Fruit fly (Drosophila melanogaster): Measurements from ENCODE around the gene CG11837.

Gene CG11837

DNA sequence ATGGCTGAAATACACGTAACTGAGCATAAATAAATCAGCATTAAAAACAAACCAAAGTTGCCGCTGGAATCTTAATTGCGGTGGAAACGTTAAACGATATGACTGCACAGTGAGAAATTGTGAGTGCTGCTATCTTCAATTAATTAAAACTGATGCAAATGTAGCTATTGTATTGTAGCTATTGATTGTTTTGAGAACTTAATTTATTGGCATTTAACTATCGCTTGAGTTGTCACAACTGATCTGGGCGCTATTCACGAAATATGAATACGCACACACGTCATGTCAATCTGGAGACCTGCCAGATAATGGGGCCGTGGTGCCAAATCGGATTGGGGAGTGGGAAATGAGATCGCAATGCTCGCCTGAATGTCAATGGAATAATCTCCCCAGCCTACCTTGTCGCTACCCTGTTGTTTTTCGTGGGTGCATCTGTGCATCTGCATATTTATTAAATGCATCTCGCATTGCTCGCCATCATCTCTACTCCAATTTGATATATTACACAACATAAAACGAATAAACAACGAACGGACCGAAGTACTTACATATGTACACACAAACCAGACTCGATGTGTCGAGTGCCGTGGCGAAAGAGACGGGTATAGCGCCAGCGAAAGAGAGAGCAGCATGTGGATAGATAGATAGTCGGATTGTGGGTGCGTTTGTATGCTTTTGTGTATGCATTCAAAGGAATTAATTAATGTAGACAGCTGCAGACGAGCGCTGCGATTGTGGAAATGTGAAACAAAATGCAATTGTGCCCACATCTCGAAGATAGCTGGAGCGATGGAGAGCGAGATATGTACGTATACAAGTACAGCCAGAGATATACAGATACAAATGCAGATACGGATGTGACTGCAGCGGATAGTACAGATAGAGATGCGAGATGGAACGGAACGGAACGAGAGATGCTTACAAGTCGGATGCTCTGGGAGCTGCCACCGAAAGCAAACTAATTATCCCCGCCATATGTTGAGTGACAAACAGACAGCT is 34.5 kb downstream of the CG11837 start (continued):
- TF ChIP-seq chm (GFP tag; IDR thresholded peaks at IDR 0.05) (no peak), CG11247 (GFP tag; IDR thresholded peaks at IDR 0.05) (no peak), jumu (GFP tag; optimal IDR thresholded peaks at IDR 0.05) (no peak), eyg (GFP tag; optimal IDR thresholded peaks at IDR 0.05) (no peak), CG7357 (GFP tag; IDR thresholded peaks at IDR 0.05) (no peak), Asciz (GFP tag; optimal IDR thresholded peaks at IDR 0.05) (peak; percentile 56), CoRest (tag; optimal IDR thresholded peaks at IDR 0.05) (no peak), jigr1 (GFP tag; IDR thresholded peaks at IDR 0.05) (no peak), CG10366 (GFP tag; IDR thresholded peaks at IDR 0.05) (no peak), caup (GFP tag; optimal IDR thresholded peaks at IDR 0.05; ENCODE audit: severe bottlenecking) (no peak), CG17186 (GFP tag; optimal IDR thresholded peaks at IDR 0.05) (no peak), CG12659 (GFP tag; optimal IDR thresholded peaks at IDR 0.05) (no peak), Elba2 (GFP tag; optimal IDR thresholded peaks at IDR 0.05) (no peak), Sry-δ (GFP tag; optimal IDR thresholded peaks at IDR 0.05) (no peak), hkb (optimal IDR thresholded peaks at IDR 0.05) (no peak), hkb (GFP tag; IDR thresholded peaks at IDR 0.05) (0 out of 2 replicates have a peak, but pooled peaks have one; percentile 17), Fer2 (tag; optimal IDR thresholded peaks at IDR 0.05) (no peak), CG11093 (GFP tag; IDR thresholded peaks at IDR 0.05) (no peak), TFAM (GFP tag; optimal IDR thresholded peaks at IDR 0.05) (no peak), hth (optimal IDR thresholded peaks at IDR 0.05) (no peak), crc (GFP tag; optimal IDR thresholded peaks at IDR 0.05) (no peak), fd64A (GFP tag; optimal IDR thresholded peaks at IDR 0.05) (peak; percentile 48), CG7987 (GFP tag; optimal IDR thresholded peaks at IDR 0.05) (peak; percentile 48), CHES-1-like (GFP tag; optimal IDR thresholded peaks at IDR 0.05) (no peak), CG10543 (GFP tag; optimal IDR thresholded peaks at IDR 0.05) (no peak), CG17385 (GFP tag; optimal IDR thresholded peaks at IDR 0.05) (peak; percentile 29), CG9437 (GFP tag; optimal IDR thresholded peaks at IDR 0.05) (no peak), CG4854 (GFP tag; optimal IDR thresholded peaks at IDR 0.05) (no peak), CG18764 (GFP tag; optimal IDR thresholded peaks at IDR 0.05) (no peak), D (optimal IDR thresholded peaks at IDR 0.05) (no peak), D (GFP tag; optimal IDR thresholded peaks at IDR 0.05) (no peak), tgo (GFP tag; IDR thresholded peaks at IDR 0.05) (no peak), Dad (GFP tag; optimal IDR thresholded peaks at IDR 0.05) (no peak), sqz (GFP tag; optimal IDR thresholded peaks at IDR 0.05) (no peak), Side (GFP tag; optimal IDR thresholded peaks at IDR 0.05) (no peak), tx (GFP tag; optimal IDR thresholded peaks at IDR 0.05) (no peak), ind (GFP tag; optimal IDR thresholded peaks at IDR 0.05) (no peak), Hr51 (GFP tag; optimal IDR thresholded peaks at IDR 0.05) (no peak), CG4707 (GFP tag; optimal IDR thresholded peaks at IDR 0.05) (peak; percentile 54), Meics (GFP tag; optimal IDR thresholded peaks at IDR 0.05) (no peak), sr (GFP tag; IDR thresholded peaks at IDR 0.05) (no peak), Doc2 (GFP tag; IDR thresholded peaks at IDR 0.05) (no peak), CG7928 (GFP tag; optimal IDR thresholded peaks at IDR 0.05) (no peak), Sox100B (GFP tag; optimal IDR thresholded peaks at IDR 0.05) (peak; percentile 14), Eip74EF (GFP tag; optimal IDR thresholded peaks at IDR 0.05) (no peak), onecut (GFP tag; IDR thresholded peaks at IDR 0.05) (peak; percentile 20; the same call in 1 of the 2 replicates), cas (GFP tag; IDR thresholded peaks at IDR 0.05) (no peak), ac (GFP tag; optimal IDR thresholded peaks at IDR 0.05) (peak; percentile 63), lbe (GFP tag; optimal IDR thresholded peaks at IDR 0.05) (no peak), sd (tag; optimal IDR thresholded peaks at IDR 0.05) (no peak)

Data from whole organism, embryonic.